Worm (Caenorhabditis elegans): ENCODE results near the gene C55A1.7.
"Not testable (repeated sequence)": the region's sequence is repeated elsewhere in the genome, so short reads cannot be mapped to it uniquely, and the experiment has no call there.

- TF ChIP-seq snpc-1.1 (tag; optimal IDR thresholded peaks at IDR 0.05; ENCODE audit: insufficient read depth); let-607 (tag; optimal IDR thresholded peaks at IDR 0.05): not testable (repeated sequence)
These were observed 4.2 kb downstream of the C55A1.7 start, which contains the start of gene C55A1.4 for ce11 chrV:15643192-15643591.

Data from whole organism, young adult.